Worm (Caenorhabditis elegans) whole organism, late embryonic: Measurements from ENCODE around the gene Y62E10A.20.
A peak's percentile ranks its signal among the peaks of the same experiment; 100 is the strongest.

Experiments
- K02D7.2 ChIP-seq: sonication (generic microtip); optimal IDR thresholded peaks from 2 replicates; lab custom pipeline; 2017; ENCODE audit warnings: mild to moderate bottlenecking, missing genetic modification characterization, missing compliant biosample characterization
- T23F11.4 ChIP-seq: fragments of 200-800 bp; sonication (Bioruptor generic); optimal IDR thresholded peaks from 2 replicates; lab custom pipeline; 2018; ENCODE audit warnings: mild to moderate bottlenecking, missing genetic modification characterization, missing compliant biosample characterization
- Y22D7AL.16 ChIP-seq: sonication (generic microtip); optimal IDR thresholded peaks from 2 replicates; lab custom pipeline; 2016; ENCODE audit warnings: missing genetic modification characterization, missing compliant biosample characterization
- ahr-1 ChIP-seq: sonication (generic microtip); optimal IDR thresholded peaks from 2 replicates; lab custom pipeline; 2016; ENCODE audit warnings: missing genetic modification characterization, missing compliant biosample characterization
- ceh-14 ChIP-seq: sonication (generic microtip); optimal IDR thresholded peaks from 2 replicates; lab custom pipeline; 2016; ENCODE audit warnings: missing genotype, missing genetic modification characterization, missing compliant biosample characterization
- ceh-18 ChIP-seq: sonication (generic microtip); optimal IDR thresholded peaks from 2 replicates; lab custom pipeline; 2016; ENCODE audit warnings: missing genetic modification characterization, missing compliant biosample characterization
- ceh-19 ChIP-seq: fragments of 200-800 bp; sonication (Bioruptor generic); optimal IDR thresholded peaks from 2 replicates; lab custom pipeline; 2018; ENCODE audit warnings: mild to moderate bottlenecking, missing genetic modification characterization, missing compliant biosample characterization
- ceh-22 ChIP-seq: sonication (generic microtip); optimal IDR thresholded peaks from 2 replicates; lab custom pipeline; 2017; ENCODE audit warnings: missing biosample characterization, missing genetic modification characterization
- ceh-30 ChIP-seq: fragments of 150-350 bp; optimal IDR thresholded peaks from 2 replicates; lab custom pipeline; 2014; ENCODE audit warnings: missing biosample characterization, missing genetic modification characterization
- ceh-34 ChIP-seq: sonication (generic microtip); optimal IDR thresholded peaks from 2 replicates; lab custom pipeline; 2016; ENCODE audit warnings: mild to moderate bottlenecking, missing genetic modification characterization, missing compliant biosample characterization
- ceh-48 ChIP-seq: sonication (generic microtip); optimal IDR thresholded peaks from 2 replicates; lab custom pipeline; 2016; ENCODE audit warnings: missing genetic modification characterization, inconsistent platforms, missing compliant biosample characterization
- dmd-4 ChIP-seq: sonication (generic microtip); optimal IDR thresholded peaks from 2 replicates; lab custom pipeline; 2016; ENCODE audit warnings: borderline replicate concordance, missing genetic modification characterization, missing compliant biosample characterization
- elt-4 ChIP-seq: sonication (generic microtip); optimal IDR thresholded peaks from 2 replicates; lab custom pipeline; 2016; ENCODE audit warnings: missing genetic modification characterization, missing compliant biosample characterization
- ets-4 ChIP-seq: sonication (generic microtip); optimal IDR thresholded peaks from 2 replicates; lab custom pipeline; 2016; ENCODE audit warnings: missing genetic modification characterization, missing compliant biosample characterization
- fkh-10 ChIP-seq: fragments of 150-350 bp; optimal IDR thresholded peaks from 2 replicates; lab custom pipeline; 2014; ENCODE audit warnings: missing biosample characterization, missing genetic modification reagents, missing genetic modification characterization
- hlh-30 ChIP-seq: sonication (generic microtip); optimal IDR thresholded peaks from 2 replicates; lab custom pipeline; 2017; ENCODE audit warnings: antibody characterized with exemption, missing genetic modification characterization, missing compliant biosample characterization; ENCODE audit not compliant: insufficient read depth
- hlh-6 ChIP-seq: sonication (generic microtip); optimal IDR thresholded peaks from 2 replicates; lab custom pipeline; 2016; ENCODE audit warnings: missing genotype, missing genetic modification characterization, missing compliant biosample characterization
- nfya-1 ChIP-seq: sonication (generic microtip); optimal IDR thresholded peaks from 2 replicates; lab custom pipeline; 2017; ENCODE audit warnings: missing genetic modification characterization, mild to moderate bottlenecking, missing compliant biosample characterization, antibody characterized with exemption, moderate library complexity
- nhr-232 ChIP-seq: sonication (generic microtip); optimal IDR thresholded peaks from 2 replicates; lab custom pipeline; 2016; ENCODE audit warnings: missing genetic modification characterization, missing compliant biosample characterization
- npax-4 ChIP-seq: sonication (generic microtip); optimal IDR thresholded peaks from 2 replicates; lab custom pipeline; 2016; ENCODE audit warnings: missing genetic modification characterization, missing compliant biosample characterization
- odd-2 ChIP-seq: sonication (generic microtip); optimal IDR thresholded peaks from 2 replicates; lab custom pipeline; 2017; ENCODE audit warnings: antibody characterized with exemption, mild to moderate bottlenecking, missing genetic modification characterization, missing compliant biosample characterization
- pqm-1 ChIP-seq: sonication (generic microtip); optimal IDR thresholded peaks from 2 replicates; lab custom pipeline; 2016; ENCODE audit warnings: missing genetic modification characterization, missing compliant biosample characterization
- ref-2 ChIP-seq: sonication (generic microtip); optimal IDR thresholded peaks from 2 replicates; lab custom pipeline; 2016; ENCODE audit warnings: missing genetic modification characterization, missing compliant biosample characterization
- rnt-1 ChIP-seq: sonication (generic microtip); optimal IDR thresholded peaks from 2 replicates; lab custom pipeline; 2016; ENCODE audit warnings: missing genetic modification characterization, missing compliant biosample characterization
- sdc-2 ChIP-seq: sonication (generic microtip); optimal IDR thresholded peaks from 2 replicates; lab custom pipeline; 2016; ENCODE audit warnings: missing genotype, missing genetic modification characterization, missing compliant biosample characterization
- sox-4 ChIP-seq: sonication (generic microtip); optimal IDR thresholded peaks from 2 replicates; lab custom pipeline; 2017; ENCODE audit warnings: mild to moderate bottlenecking, missing genetic modification characterization, inconsistent platforms, missing compliant biosample characterization
- tbx-2 ChIP-seq: sonication (generic microtip); optimal IDR thresholded peaks from 2 replicates; lab custom pipeline; 2016; ENCODE audit warnings: missing genetic modification characterization, missing compliant biosample characterization
- tbx-7 ChIP-seq: sonication (generic microtip); optimal IDR thresholded peaks from 2 replicates; lab custom pipeline; 2016; ENCODE audit warnings: missing genotype, missing genetic modification characterization, missing compliant biosample characterization
- unc-3 ChIP-seq, 2 experiments: fragments of 200-800 bp in 1 of 2; sonication (Bioruptor generic) in 1 of 2; sonication (generic microtip) in 1 of 2; conservative IDR thresholded peaks in 1 of 2; optimal IDR thresholded peaks in 1 of 2; 2 replicates each; pipeline versions ENCODE4 v1.3.6 to Lab custom; 2016 to 2022; ENCODE audit warnings: missing compliant biosample characterization in 2 of 2, missing genetic modification characterization in 2 of 2, missing genetic modification reagents in 1 of 2
- unc-42 ChIP-seq: sonication (generic microtip); optimal IDR thresholded peaks from 2 replicates; lab custom pipeline; 2016; ENCODE audit warnings: missing genotype, missing genetic modification characterization, missing compliant biosample characterization

Gene Y62E10A.20

DNA sequence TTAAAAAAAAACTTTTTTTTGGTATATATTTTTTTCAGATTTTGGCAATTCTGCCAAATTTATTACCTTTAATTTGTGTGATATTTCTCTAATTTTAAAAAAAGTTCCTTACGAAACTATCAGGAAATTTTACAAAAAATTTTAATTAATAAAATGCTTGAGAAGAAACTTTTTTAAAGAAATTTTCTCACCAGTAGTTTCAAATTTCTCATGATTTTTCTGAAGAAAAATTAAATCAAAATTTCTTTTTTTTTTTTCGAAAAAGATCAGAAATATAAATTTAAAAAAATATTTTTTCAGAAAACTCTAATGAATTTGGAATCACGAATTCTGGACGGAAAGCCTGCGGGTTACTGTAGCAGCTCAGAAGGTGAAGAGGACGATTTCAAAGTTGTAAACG is 8.2 kb downstream of the Y62E10A.20 start, which contains the start of gene mau-8:
Gene mau-8 (plus strand): TSS at position 301 of the 400 bp plus-strand sequence.
- no peak for TF ChIP-seq tbx-2 (tag; lab: Kevin White, UChicago)
- TF ChIP-seq K02D7.2 (tag; lab: Kevin White, UChicago), result no peak
- no peak for TF ChIP-seq ceh-22 (tag; lab: Kevin White, UChicago)
- TF ChIP-seq tbx-7 (tag; lab: Kevin White, UChicago), result no peak
- no peak for TF ChIP-seq hlh-6 (tag; lab: Kevin White, UChicago)
- no peak for TF ChIP-seq ref-2 (tag; lab: Kevin White, UChicago)

DNA sequence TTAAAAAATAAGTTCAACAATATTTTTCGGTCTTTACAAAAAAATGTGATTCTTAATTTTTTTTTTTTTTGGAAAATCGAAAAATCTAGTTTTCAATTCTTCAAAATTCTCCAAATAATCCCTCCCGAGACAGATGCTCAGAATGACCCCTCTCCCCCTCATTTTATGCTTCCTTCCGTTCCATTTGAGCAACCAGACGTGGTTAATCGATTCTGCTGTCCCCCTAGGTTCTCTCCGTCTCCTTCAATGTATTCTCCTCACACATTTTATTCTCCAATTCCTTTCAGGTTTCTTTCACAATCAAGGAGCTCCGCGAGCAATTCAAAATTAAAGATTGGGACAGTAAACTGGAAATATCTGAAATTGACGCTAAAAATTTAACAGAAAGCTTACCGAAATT is 11.0 kb downstream of the Y62E10A.20 start:
- TF ChIP-seq hlh-30 (tag; lab: Kevin White, UChicago) (no peak), ceh-48 (peak; percentile 54)

DNA sequence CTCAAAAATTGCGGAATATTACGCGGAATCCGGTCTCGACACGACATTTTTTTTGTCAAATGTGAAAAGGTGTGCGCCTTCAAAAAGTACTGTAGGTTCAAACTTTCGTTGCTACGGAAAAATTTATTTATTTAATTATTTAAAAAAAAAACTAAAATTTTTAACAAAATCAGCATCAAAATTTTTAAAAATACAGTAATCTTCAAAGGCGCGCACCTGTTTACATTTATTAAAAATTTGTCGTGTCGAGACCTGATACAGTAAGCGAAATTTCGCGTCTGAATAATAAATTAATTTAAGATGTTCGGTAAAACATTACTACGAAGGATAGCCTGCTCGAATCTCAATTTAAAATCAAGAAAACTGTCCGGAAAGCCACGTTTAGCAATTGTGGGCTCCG is 14.2 kb downstream of the Y62E10A.20 start, which contains the start of gene Y62E10A.6:
Gene Y62E10A.6 (plus strand): TSS at position 301 of the 400 bp plus-strand sequence.
- TF ChIP-seq T23F11.4 (GFP tag; lab: Kevin White, UChicago) (no peak), dmd-4 (tag; lab: Kevin White, UChicago) (no peak), sox-4 (no peak), fkh-10 (GFP tag; lab: Kevin White, UChicago) (no peak), nfya-1 (tag; lab: Kevin White, UChicago) (no peak), ceh-19 (no peak), ceh-30 (tag; lab: Kevin White, UChicago) (no peak), ets-4 (tag; lab: Kevin White, UChicago) (no peak), nhr-232 (no peak), ceh-22 (tag; lab: Kevin White, UChicago) (no peak)

DNA sequence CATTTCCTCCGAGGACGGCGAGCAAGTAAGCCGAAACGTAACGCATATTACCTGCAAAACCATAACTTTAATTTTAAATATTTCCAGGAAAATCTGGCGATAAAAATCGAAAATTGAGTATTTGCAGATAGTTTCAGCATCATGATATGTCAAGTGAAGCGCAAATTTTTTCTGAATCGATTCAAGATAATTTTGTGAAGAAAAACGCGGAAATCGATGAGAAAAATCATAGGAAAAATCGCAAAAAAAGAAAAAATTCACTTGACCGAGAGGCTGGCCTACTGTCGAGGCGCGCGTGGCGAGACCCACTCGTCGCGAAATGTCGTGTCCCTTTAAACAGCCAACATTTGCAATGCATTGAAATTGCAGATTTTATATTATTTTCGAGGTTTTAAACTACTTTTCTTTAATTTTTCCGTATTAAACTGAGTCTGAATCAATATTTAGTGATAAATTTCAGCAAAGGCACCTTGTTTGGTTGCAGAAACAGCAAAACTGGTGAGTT is 15.6 kb downstream of the Y62E10A.20 start, which contains the start of the genes rla-2, popl-7 and Y62E10A.24:
Gene rla-2 (minus strand): TSS at position 51 of the 505 bp plus-strand sequence.
Gene popl-7 (plus strand): TSS at position 455 of the 505 bp plus-strand sequence.
Gene Y62E10A.24 (plus strand): TSS at position 476 of the 505 bp plus-strand sequence.
- TF ChIP-seq rnt-1 (tag; lab: Kevin White, UChicago), result no peak
- TF ChIP-seq, all 69 proteins: peak for 0

DNA sequence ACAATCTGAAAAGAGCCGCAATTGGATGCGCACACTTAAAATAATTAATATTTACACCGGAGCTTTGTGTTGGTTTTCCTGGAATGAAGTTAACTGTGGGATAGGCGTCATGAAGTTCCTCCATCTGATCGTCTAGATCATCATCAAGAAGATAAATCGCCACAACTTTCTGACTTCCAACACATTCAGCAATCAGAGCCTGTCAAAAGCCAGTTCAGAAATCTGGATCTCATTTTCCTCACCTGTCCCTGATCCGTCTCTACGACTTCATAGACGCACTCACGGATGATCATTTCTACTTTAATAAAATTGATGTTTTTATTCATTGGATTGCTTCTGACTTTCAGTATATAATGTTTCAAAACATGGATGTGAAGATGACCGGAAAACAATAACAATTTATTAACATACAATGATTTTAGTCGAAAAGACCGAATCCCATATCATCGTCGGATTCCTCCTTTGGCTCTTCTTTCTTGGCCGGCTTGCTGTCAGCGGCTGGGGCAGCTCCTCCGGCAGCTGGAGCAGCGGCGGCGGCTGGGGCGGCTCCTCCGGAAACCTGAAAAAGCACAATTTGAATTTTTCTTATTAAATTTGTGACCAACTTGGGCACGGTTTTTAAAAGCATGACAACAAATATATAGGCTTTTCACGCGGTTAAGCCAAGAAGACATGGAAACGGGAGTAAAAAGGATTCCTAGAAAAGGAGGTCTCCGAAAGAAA is 16.6 kb downstream of the Y62E10A.20 start, which contains the start of gene agt-1:
Gene agt-1 (minus strand): TSS at position 293 of the 723 bp plus-strand sequence.
- TF ChIP-seq elt-4 (tag; lab: Kevin White, UChicago) (no peak), nfya-1 (tag; lab: Kevin White, UChicago) (no peak), ceh-18 (tag; lab: Kevin White, UChicago) (no peak), tbx-7 (tag; lab: Kevin White, UChicago) (no peak), unc-42 (tag; lab: Kevin White, UChicago) (no peak), pqm-1 (no peak), unc-3 (GFP tag; conservative IDR thresholded peaks at IDR 0.05; lab: Robert Waterston, UW) (no peak), unc-3 (tag; optimal IDR thresholded peaks at IDR 0.05; lab: Kevin White, UChicago) (no peak), ceh-14 (tag; lab: Kevin White, UChicago) (no peak), ref-2 (tag; lab: Kevin White, UChicago) (no peak), dmd-4 (tag; lab: Kevin White, UChicago) (no peak), Y22D7AL.16 (tag; lab: Kevin White, UChicago) (no peak), ahr-1 (tag; lab: Kevin White, UChicago) (no peak), fkh-10 (GFP tag; lab: Kevin White, UChicago) (no peak), sdc-2 (tag; lab: Kevin White, UChicago) (no peak), ceh-34 (tag; lab: Kevin White, UChicago) (no peak), ceh-22 (tag; lab: Kevin White, UChicago) (no peak), odd-2 (tag; lab: Kevin White, UChicago) (no peak), npax-4 (tag; lab: Kevin White, UChicago) (no peak)
